Fruit fly (Drosophila melanogaster) Kc167 (cell line): ENCODE measurements around the gene CG10005.

Experiments
- Myc ChIP-seq: fragments of >200 bp; optimal IDR thresholded peaks from 2 replicates; lab custom pipeline; 2017; ENCODE audit warnings: missing external identifiers
- Sin3A ChIP-seq: fragments of >200 bp; optimal IDR thresholded peaks from 2 replicates; lab custom pipeline; 2018; ENCODE audit warnings: missing external identifiers
- h ChIP-seq: fragments of >200 bp; optimal IDR thresholded peaks from 3 replicates; lab custom pipeline; 2018; ENCODE audit warnings: missing external identifiers
- insv ChIP-seq: fragments of >200 bp; optimal IDR thresholded peaks from 3 replicates; lab custom pipeline; 2018; ENCODE audit warnings: missing external identifiers
- psq ChIP-seq: fragments of >200 bp; optimal IDR thresholded peaks from 2 replicates; lab custom pipeline; 2017; ENCODE audit warnings: missing external identifiers

dm6 chr3R:11949387-11950029, 27.5 kb downstream of the CG10005 start, which contains the start of gene CG31211:
- TF ChIP-seq h (lab: Kevin White, UChicago) (no peak), Myc (lab: Kevin White, UChicago) (no peak), psq (lab: Kevin White, UChicago) (no peak), Sin3A (lab: Kevin White, UChicago) (no peak), insv (lab: Kevin White, UChicago) (no peak)
